Fruit fly (Drosophila melanogaster): ENCODE measurements around the gene Rnf11.
A peak's percentile ranks its signal among the peaks of the same experiment; 100 is the strongest.

Gene Rnf11

dm6 chr4:313696-314104, 1.0 kb upstream of the Rnf11 start, which contains the start of gene Zip102B (continued):
- TF ChIP-seq NFAT (GFP tag; IDR thresholded peaks at IDR 0.05) (no peak), CG16779 (GFP tag; IDR thresholded peaks at IDR 0.05) (no peak), kni (GFP tag; optimal IDR thresholded peaks at IDR 0.05) (no peak), schlank (tag; optimal IDR thresholded peaks at IDR 0.05) (no peak), CG6683 (GFP tag; optimal IDR thresholded peaks at IDR 0.05) (no peak), CG11093 (GFP tag; IDR thresholded peaks at IDR 0.05) (no peak), CG5953 (GFP tag; IDR thresholded peaks at IDR 0.05) (no peak), CG14965 (GFP tag; optimal IDR thresholded peaks at IDR 0.05; ENCODE audit: borderline replicate concordance) (no peak), CG12104 (GFP tag; optimal IDR thresholded peaks at IDR 0.05) (no peak), odd (GFP tag; optimal IDR thresholded peaks at IDR 0.05) (peak; percentile 13), corto (GFP tag; optimal IDR thresholded peaks at IDR 0.05) (no peak), CG7357 (GFP tag; IDR thresholded peaks at IDR 0.05) (peak; percentile 97), dm (GFP tag; optimal IDR thresholded peaks at IDR 0.05) (no peak), Camta (GFP tag; optimal IDR thresholded peaks at IDR 0.05) (no peak), Nf-YA (GFP tag; IDR thresholded peaks at IDR 0.05) (no peak), CG15514 (GFP tag; optimal IDR thresholded peaks at IDR 0.05) (no peak), gcm (GFP tag; optimal IDR thresholded peaks at IDR 0.05) (no peak), Poxn (GFP tag; IDR thresholded peaks at IDR 0.05) (no peak), grau (tag; optimal IDR thresholded peaks at IDR 0.05) (no peak), CG15269 (tag; optimal IDR thresholded peaks at IDR 0.05) (no peak), CG3065 (GFP tag; optimal IDR thresholded peaks at IDR 0.05) (no peak), Gug (GFP tag; IDR thresholded peaks at IDR 0.05) (no peak), Ets97D (GFP tag; optimal IDR thresholded peaks at IDR 0.05) (peak; percentile 5), nerfin-2 (GFP tag; IDR thresholded peaks at IDR 0.05; ENCODE audit: partially characterized antibody) (no peak), phol (tag; optimal IDR thresholded peaks at IDR 0.05) (peak; percentile 32), Doc2 (GFP tag; IDR thresholded peaks at IDR 0.05) (no peak), CTCF (GFP tag; optimal IDR thresholded peaks at IDR 0.05) (no peak), CG34376 (GFP tag; optimal IDR thresholded peaks at IDR 0.05) (no peak), wdn (GFP tag; IDR thresholded peaks at IDR 0.05) (no peak), MESR4 (GFP tag; optimal IDR thresholded peaks at IDR 0.05) (peak; percentile 98), CG10274 (GFP tag; optimal IDR thresholded peaks at IDR 0.05) (no peak), pnt (GFP tag; optimal IDR thresholded peaks at IDR 0.05) (no peak), ap (GFP tag; IDR thresholded peaks at IDR 0.05) (no peak), CG15073 (GFP tag; optimal IDR thresholded peaks at IDR 0.05) (no peak), inv (GFP tag; IDR thresholded peaks at IDR 0.05; ENCODE audit: partially characterized antibody) (no peak), crp (GFP tag; optimal IDR thresholded peaks at IDR 0.05) (no peak), CG13287 (GFP tag; IDR thresholded peaks at IDR 0.05; ENCODE audit: partially characterized antibody) (no peak), CG34224 (GFP tag; IDR thresholded peaks at IDR 0.05; ENCODE audit: partially characterized antibody) (no peak), CG1602 (GFP tag; optimal IDR thresholded peaks at IDR 0.05) (no peak), hkb (optimal IDR thresholded peaks at IDR 0.05) (no peak), hkb (GFP tag; IDR thresholded peaks at IDR 0.05) (no peak), cato (GFP tag; optimal IDR thresholded peaks at IDR 0.05; ENCODE audit: borderline replicate concordance) (no peak), CG17385 (GFP tag; optimal IDR thresholded peaks at IDR 0.05) (no peak), dan (GFP tag; IDR thresholded peaks at IDR 0.05) (no peak), ham (GFP tag; IDR thresholded peaks at IDR 0.05) (no peak), zf30C (GFP tag; optimal IDR thresholded peaks at IDR 0.05) (no peak), ewg (GFP tag; optimal IDR thresholded peaks at IDR 0.05) (no peak), crol (GFP tag; IDR thresholded peaks at IDR 0.05) (no peak)
